Worm (Caenorhabditis elegans): ENCODE results near the gene ncx-1.

Gene ncx-1

DNA sequence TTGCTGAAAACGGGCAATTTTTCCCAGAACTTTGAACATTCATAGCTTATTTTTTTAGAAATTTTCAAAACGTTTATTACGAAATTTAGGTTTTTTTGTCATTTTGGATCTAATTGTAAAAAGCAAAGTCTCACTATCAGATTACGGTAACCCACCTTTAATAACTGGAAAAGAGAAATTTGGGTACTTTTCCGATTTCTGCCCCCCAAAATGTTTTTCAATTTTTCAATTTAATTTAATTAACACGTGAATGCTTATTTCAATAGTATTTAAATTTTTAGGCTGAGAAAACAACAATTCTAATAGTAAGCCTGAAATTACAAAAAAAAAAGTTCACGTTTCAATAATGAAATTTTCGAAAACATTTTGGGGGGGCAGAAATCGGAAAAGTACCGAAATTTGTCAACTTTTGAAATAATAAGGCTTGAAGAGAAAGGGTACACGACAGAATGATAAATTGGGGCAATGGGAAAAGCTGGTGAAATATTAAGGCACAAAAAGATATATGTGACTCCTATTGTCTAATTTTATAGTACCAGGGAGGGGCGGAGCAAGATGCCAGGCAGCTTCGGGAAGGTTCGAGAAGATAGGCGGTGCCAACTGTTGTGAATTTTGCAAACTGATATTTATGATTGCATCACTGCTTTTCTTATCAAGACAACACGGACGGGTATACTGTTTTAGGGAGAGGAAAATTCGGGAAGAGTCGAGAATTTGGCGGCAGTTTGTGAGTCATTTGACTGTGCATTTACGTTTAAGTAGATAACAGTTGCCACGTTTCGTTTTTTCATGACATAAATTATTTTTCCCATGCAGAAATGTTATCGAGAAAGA lies 43.8 kb upstream of the ncx-1 start, which contains the start of gene F19B2.5 (continued):
- TF ChIP-seq ceh-28 (tag; optimal IDR thresholded peaks at IDR 0.05) = no peak
- TF ChIP-seq zag-1 (tag; optimal IDR thresholded peaks at IDR 0.05) = no peak
- TF ChIP-seq unc-62 (GFP tag; optimal IDR thresholded peaks at IDR 0.05) = no peak

DNA sequence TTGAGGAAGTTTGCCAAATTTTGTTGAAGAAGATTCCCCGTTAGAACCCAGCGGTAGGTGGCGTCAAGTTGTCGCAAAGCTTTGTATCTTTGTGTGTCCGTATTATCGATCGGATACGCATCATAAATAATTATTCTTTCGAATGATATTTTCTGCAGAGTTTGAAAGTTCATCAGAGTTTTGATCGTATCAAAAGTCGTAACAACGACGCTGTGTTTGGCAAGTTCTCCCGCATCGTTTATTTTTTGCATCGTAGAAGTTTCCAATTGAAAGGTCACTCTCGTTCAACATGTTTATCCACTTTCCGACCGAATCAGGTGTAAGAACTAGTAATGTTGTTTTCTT lies 42.6 kb upstream of the ncx-1 start:
- TF ChIP-seq R02D3.7 (tag; optimal IDR thresholded peaks at IDR 0.05) = no peak
- TF ChIP-seq ama-1 (optimal IDR thresholded peaks at IDR 0.05) = peak; percentile 77
- TF ChIP-seq ztf-4 (tag; optimal IDR thresholded peaks at IDR 0.05) = no peak
- TF ChIP-seq nhr-67 (tag; optimal IDR thresholded peaks at IDR 0.05) = no peak
- no peak for TF ChIP-seq tbx-2 (tag; optimal IDR thresholded peaks at IDR 0.05)

DNA sequence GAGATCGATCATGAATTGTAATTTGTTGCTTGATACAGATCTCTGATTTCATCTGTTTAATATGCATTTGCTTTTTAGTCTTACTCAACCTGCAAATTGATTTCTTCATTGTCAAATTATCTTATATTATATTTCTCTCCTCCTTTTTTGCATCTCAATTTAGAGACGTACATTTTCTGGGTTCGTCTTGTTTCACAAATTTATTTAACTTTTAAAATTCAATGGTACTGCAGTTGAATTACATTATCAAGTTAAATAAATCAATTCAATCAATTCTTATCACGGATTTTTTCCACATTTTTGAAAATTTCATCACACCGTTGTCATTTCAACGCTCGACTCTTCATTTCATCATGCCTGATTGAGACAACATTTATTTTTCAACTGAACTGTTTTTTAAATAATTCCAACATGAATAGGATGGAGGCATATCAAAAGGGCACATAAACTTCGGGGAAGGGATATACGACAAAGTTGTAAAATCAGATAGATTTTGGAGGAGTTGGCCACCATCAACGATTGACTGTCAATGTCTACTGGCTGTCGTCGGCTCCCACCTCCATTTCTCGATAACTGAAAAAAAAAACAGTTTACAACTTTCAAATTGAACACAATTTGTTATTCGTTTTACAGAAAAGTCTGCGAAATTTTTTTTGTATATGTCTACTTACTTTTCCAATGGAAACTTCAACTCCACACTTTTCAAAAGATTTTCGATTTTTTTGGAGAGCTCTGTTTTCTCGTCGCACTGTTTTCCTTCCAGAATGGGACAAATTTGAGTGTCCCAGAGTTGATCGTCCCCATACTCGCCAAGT lies 42.0 kb upstream of the ncx-1 start:
- TF ChIP-seq pha-4 (tag; optimal IDR thresholded peaks at IDR 0.05) (peak; percentile 43), hmg-11 (tag; optimal IDR thresholded peaks at IDR 0.05) (no peak), ceh-9 (tag; optimal IDR thresholded peaks at IDR 0.05) (no peak), elt-2 (tag; optimal IDR thresholded peaks at IDR 0.05) (peak; percentile 65), fkh-2 (tag; optimal IDR thresholded peaks at IDR 0.05) (no peak), ceh-28 (tag; optimal IDR thresholded peaks at IDR 0.05) (peak; percentile 12), mdl-1 (tag; optimal IDR thresholded peaks at IDR 0.05) (no peak), ama-1 (optimal IDR thresholded peaks at IDR 0.05) (peak; percentile 77), ceh-82 (tag; optimal IDR thresholded peaks at IDR 0.05) (no peak), unc-62 (GFP tag; optimal IDR thresholded peaks at IDR 0.05) (no peak), daf-12 (tag; optimal IDR thresholded peaks at IDR 0.05) (no peak), lin-15B (tag; optimal IDR thresholded peaks at IDR 0.05) (no peak), elt-1 (tag; optimal IDR thresholded peaks at IDR 0.05) (no peak), lsy-12 (tag; optimal IDR thresholded peaks at IDR 0.05) (no peak)

DNA sequence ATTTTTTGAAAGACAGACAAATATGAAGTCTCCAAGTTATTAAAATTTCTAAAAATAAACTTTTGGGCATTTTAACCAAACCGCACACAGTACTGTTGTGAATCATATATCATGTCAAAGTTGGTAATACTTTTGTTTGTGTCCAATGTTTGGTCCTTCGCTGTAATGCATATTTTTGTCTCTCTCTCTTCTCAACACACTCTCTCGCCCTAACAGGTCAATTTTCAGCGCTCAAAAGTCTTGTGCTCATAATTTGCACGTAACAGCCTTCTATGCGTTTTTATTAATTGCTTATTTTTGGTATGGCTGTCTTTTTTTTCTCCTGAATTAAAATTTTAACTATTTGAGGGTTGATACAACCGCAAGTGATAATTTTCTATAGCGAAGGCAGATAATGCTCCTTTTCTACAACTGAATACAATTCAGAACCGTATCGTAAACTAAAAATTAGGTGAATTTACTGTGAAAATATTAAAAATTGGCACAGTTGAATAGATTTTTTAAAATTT lies 41.4 kb upstream of the ncx-1 start:
- no peak for TF ChIP-seq tbx-2 (tag; optimal IDR thresholded peaks at IDR 0.05)
- no peak for TF ChIP-seq nhr-11 (tag; optimal IDR thresholded peaks at IDR 0.05)
- no peak for TF ChIP-seq snpc-4 (tag; optimal IDR thresholded peaks at IDR 0.05)
- no peak for TF ChIP-seq unc-39 (tag; optimal IDR thresholded peaks at IDR 0.05)
- TF ChIP-seq ama-1 (optimal IDR thresholded peaks at IDR 0.05) = no peak
- no peak for TF ChIP-seq egl-27 (tag; optimal IDR thresholded peaks at IDR 0.05)
- no peak for TF ChIP-seq zag-1 (tag; optimal IDR thresholded peaks at IDR 0.05)
- TF ChIP-seq lsy-12 (tag; optimal IDR thresholded peaks at IDR 0.05) = no peak
- TF ChIP-seq unc-62 (GFP tag; optimal IDR thresholded peaks at IDR 0.05) = no peak
- TF ChIP-seq ZK546.5 (tag; optimal IDR thresholded peaks at IDR 0.05) = no peak
- no peak for TF ChIP-seq hmg-11 (tag; optimal IDR thresholded peaks at IDR 0.05)
- no peak for TF ChIP-seq R02D3.7 (tag; optimal IDR thresholded peaks at IDR 0.05)
- no peak for TF ChIP-seq daf-12 (tag; optimal IDR thresholded peaks at IDR 0.05)
- no peak for TF ChIP-seq fos-1 (tag; optimal IDR thresholded peaks at IDR 0.05)
- TF ChIP-seq aly-2 (tag; optimal IDR thresholded peaks at IDR 0.05) = no peak
- TF ChIP-seq fkh-2 (tag; optimal IDR thresholded peaks at IDR 0.05) = no peak
- TF ChIP-seq nhr-76 (tag; optimal IDR thresholded peaks at IDR 0.05) = no peak
- TF ChIP-seq skn-1 (tag; optimal IDR thresholded peaks at IDR 0.05) = no peak
- TF ChIP-seq ceh-16 (tag; optimal IDR thresholded peaks at IDR 0.05) = no peak

DNA sequence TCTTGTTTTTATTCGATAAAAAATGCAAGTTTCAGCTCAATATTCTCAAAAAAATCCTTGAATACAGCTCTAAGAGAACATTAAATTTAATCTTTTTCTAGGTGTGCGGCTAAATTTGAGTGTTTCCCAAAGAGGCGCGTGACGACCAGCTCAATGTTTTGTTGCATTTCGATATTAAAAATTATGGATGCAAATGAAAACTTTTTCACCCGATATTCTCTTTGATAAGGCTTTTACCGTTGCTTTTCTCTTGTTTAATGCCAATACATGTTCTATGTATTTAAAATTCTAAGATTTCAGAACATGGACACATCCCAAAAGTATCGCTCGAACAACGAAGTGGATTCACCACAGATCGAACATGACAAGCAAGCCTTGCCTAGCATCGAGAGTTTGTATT lies 37.8 kb upstream of the ncx-1 start, which contains the start of gene F19B2.6:
Gene F19B2.6, plus strand, starts transcription at position 301 of the 400 bp plus-strand sequence.
- TF ChIP-seq hmg-11 (tag; optimal IDR thresholded peaks at IDR 0.05) (no peak), unc-39 (tag; optimal IDR thresholded peaks at IDR 0.05) (no peak), pqm-1 (tag; optimal IDR thresholded peaks at IDR 0.05) (no peak), nhr-23 (tag; optimal IDR thresholded peaks at IDR 0.05) (no peak), tbx-2 (tag; optimal IDR thresholded peaks at IDR 0.05) (no peak), elt-3 (tag; optimal IDR thresholded peaks at IDR 0.05) (no peak), nhr-28 (tag; optimal IDR thresholded peaks at IDR 0.05) (no peak), elt-2 (tag; optimal IDR thresholded peaks at IDR 0.05) (no peak), egl-5 (tag; optimal IDR thresholded peaks at IDR 0.05) (no peak), zag-1 (tag; optimal IDR thresholded peaks at IDR 0.05) (no peak)
